Fruit fly (Drosophila melanogaster) whole organism, embryonic: ENCODE results near the gene Or88a.

Experiments
- CG1024 ChIP-seq: fragments of 200-800 bp; sonication (Bioruptor generic); IDR thresholded peaks from 2 replicates; pipeline ENCODE4 v1.3.6; 2022; ENCODE audit warnings: missing biosample characterization, missing genetic modification characterization
- CG11398 ChIP-seq: fragments of 200-800 bp; sonication (Bioruptor generic); optimal IDR thresholded peaks from 2 replicates; lab custom pipeline; 2016; ENCODE audit warnings: missing biosample characterization, missing genetic modification characterization
- CG11456 ChIP-seq: fragments of 200-800 bp; sonication (Bioruptor generic); IDR thresholded peaks from 3 replicates; pipeline ENCODE4 v1.3.6; 2022; ENCODE audit warnings: missing biosample characterization, missing genetic modification characterization
- CG12104 ChIP-seq: fragments of 200-800 bp; sonication (Bioruptor generic); optimal IDR thresholded peaks from 3 replicates; lab custom pipeline; 2016; ENCODE audit warnings: missing biosample characterization, missing genetic modification characterization
- CG12744 ChIP-seq: fragments of 200-800 bp; sonication (Bioruptor generic); optimal IDR thresholded peaks from 2 replicates; lab custom pipeline; 2016; ENCODE audit warnings: missing biosample characterization, missing genetic modification characterization
- CG13123 ChIP-seq: fragments of 200-800 bp; sonication (Bioruptor generic); optimal IDR thresholded peaks from 2 replicates; lab custom pipeline; 2016; ENCODE audit warnings: missing biosample characterization, missing genetic modification characterization
- CG16779 ChIP-seq: fragments of 200-800 bp; sonication (Bioruptor generic); IDR thresholded peaks from 2 replicates; pipeline ENCODE4 v1.3.6; 2022; ENCODE audit warnings: missing biosample characterization, missing genetic modification characterization
- CG16813 ChIP-seq: fragments of 200-800 bp; sonication (Bioruptor generic); IDR thresholded peaks from 3 replicates; pipeline ENCODE4 v1.3.6; 2022; ENCODE audit warnings: missing biosample characterization, missing genetic modification characterization; ENCODE audit not compliant: partially characterized antibody
- CG2678 ChIP-seq: fragments of 200-800 bp; sonication (Bioruptor generic); optimal IDR thresholded peaks from 3 replicates; lab custom pipeline; 2019; ENCODE audit warnings: missing biosample characterization, mild to moderate bottlenecking, missing genetic modification characterization, moderate library complexity
- CG2889 ChIP-seq: fragments of 200-800 bp; sonication (Bioruptor generic); IDR thresholded peaks from 3 replicates; pipeline ENCODE4 v1.3.6; 2022; ENCODE audit warnings: missing biosample characterization, missing genetic modification characterization
- CG3163 ChIP-seq: fragments of 200-800 bp; sonication (Bioruptor generic); optimal IDR thresholded peaks from 3 replicates; lab custom pipeline; 2016; ENCODE audit warnings: missing biosample characterization, missing genetic modification characterization
- CG3847 ChIP-seq: fragments of 200-800 bp; sonication (Bioruptor generic); IDR thresholded peaks from 2 replicates; pipeline ENCODE4 v1.3.6; 2022; ENCODE audit warnings: missing biosample characterization, missing genetic modification characterization
- CG4820 ChIP-seq: fragments of 200-800 bp; sonication (Bioruptor generic); optimal IDR thresholded peaks from 3 replicates; lab custom pipeline; 2016; ENCODE audit warnings: missing biosample characterization, missing genetic modification characterization
- CG6272 ChIP-seq: fragments of 200-800 bp; sonication (Bioruptor generic); IDR thresholded peaks from 2 replicates; pipeline ENCODE4 v1.3.6; 2022; ENCODE audit warnings: missing biosample characterization, missing genetic modification characterization
- CG6791 ChIP-seq: fragments of 200-800 bp; sonication (Bioruptor generic); IDR thresholded peaks from 3 replicates; pipeline ENCODE4 v1.3.6; 2022; ENCODE audit warnings: missing biosample characterization, missing genetic modification characterization; ENCODE audit not compliant: partially characterized antibody
- CG7963 ChIP-seq: fragments of 200-800 bp; sonication (Bioruptor generic); IDR thresholded peaks from 3 replicates; pipeline ENCODE4 v1.3.6; 2022; ENCODE audit warnings: missing biosample characterization, missing genetic modification characterization; ENCODE audit not compliant: partially characterized antibody
- CG8388 ChIP-seq: fragments of 200-800 bp; sonication (Bioruptor generic); optimal IDR thresholded peaks from 2 replicates; lab custom pipeline; 2019; ENCODE audit warnings: missing biosample characterization, mild to moderate bottlenecking, missing genetic modification characterization, moderate library complexity
- D19B ChIP-seq: fragments of 200-800 bp; sonication (Bioruptor generic); optimal IDR thresholded peaks from 2 replicates; lab custom pipeline; 2017; ENCODE audit warnings: missing biosample characterization, mild to moderate bottlenecking, missing genetic modification characterization
- Dad ChIP-seq: fragments of 200-800 bp; sonication (Bioruptor generic); optimal IDR thresholded peaks from 3 replicates; lab custom pipeline; 2016; ENCODE audit warnings: missing biosample characterization, missing genetic modification characterization
- Dref ChIP-seq: fragments of 200-800 bp; sonication (Bioruptor generic); IDR thresholded peaks from 2 replicates; pipeline ENCODE4 v1.3.6; 2022; ENCODE audit warnings: missing biosample characterization, missing genetic modification characterization
- Hr78 ChIP-seq, 2 experiments: fragments of 200-800 bp in 1 of 2; fragments of >200 bp in 1 of 2; sonication (Bioruptor generic) in 1 of 2; optimal IDR thresholded peaks; 2 replicates each; lab custom pipeline; 2017 to 2019; ENCODE audit warnings: missing biosample characterization in 2 of 2, missing genetic modification characterization in 2 of 2, mild to moderate bottlenecking in 1 of 2, moderate library complexity in 1 of 2
- Kr ChIP-seq: fragments of 200-800 bp; sonication (Bioruptor generic); optimal IDR thresholded peaks from 2 replicates; lab custom pipeline; 2017; ENCODE audit warnings: missing biosample characterization, mild to moderate bottlenecking, missing genetic modification characterization
- MBD-R2 ChIP-seq: fragments of 200-800 bp; sonication (Bioruptor generic); IDR thresholded peaks from 2 replicates; pipeline ENCODE4 v1.3.6; 2022; ENCODE audit warnings: missing biosample characterization, missing genetic modification characterization
- Med ChIP-seq: fragments of 200-800 bp; sonication (Bioruptor generic); peaks from one replicate; lab custom pipeline; 2016; ENCODE audit warnings: missing biosample characterization, missing genetic modification characterization, mild to moderate bottlenecking, inconsistent platforms, moderate library complexity
- NK7.1 ChIP-seq: fragments of 200-800 bp; sonication (Bioruptor generic); optimal IDR thresholded peaks from 3 replicates; lab custom pipeline; 2016; ENCODE audit warnings: missing biosample characterization, missing genetic modification characterization
- Nf-YA ChIP-seq: fragments of 200-800 bp; sonication (Bioruptor generic); IDR thresholded peaks from 2 replicates; pipeline ENCODE4 v1.3.6; 2022; ENCODE audit warnings: missing biosample characterization, missing genetic modification characterization
- Nf-YB ChIP-seq: fragments of 200-800 bp; sonication (Bioruptor generic); optimal IDR thresholded peaks from 3 replicates; lab custom pipeline; 2019; ENCODE audit warnings: missing biosample characterization, mild to moderate bottlenecking, missing genetic modification characterization, moderate library complexity
- Ptx1 ChIP-seq: fragments of 200-800 bp; sonication (Bioruptor generic); IDR thresholded peaks from 2 replicates; pipeline ENCODE4 v1.3.6; 2022; ENCODE audit warnings: missing biosample characterization, missing genetic modification characterization
- Ravus ChIP-seq: fragments of 200-800 bp; sonication (Bioruptor generic); IDR thresholded peaks from 2 replicates; pipeline ENCODE4 v1.3.6; 2022; ENCODE audit warnings: missing biosample characterization, missing genetic modification characterization
- Trl ChIP-seq, 3 experiments: fragments of >200 bp in 2 of 3; fragments of 200-800 bp in 1 of 3; sonication (Bioruptor generic) in 1 of 3; optimal IDR thresholded peaks; 2 replicates in 1 of 3; 3 replicates in 2 of 3; lab custom pipeline; 2016 to 2017; ENCODE audit warnings: missing biosample characterization in 1 of 3, missing genetic modification characterization in 1 of 3
- chinmo ChIP-seq: fragments of 200-800 bp; sonication (Bioruptor generic); IDR thresholded peaks from 4 replicates; pipeline ENCODE4 v1.3.6; 2022; ENCODE audit warnings: missing biosample characterization, missing genetic modification characterization; ENCODE audit not compliant: partially characterized antibody
- chm ChIP-seq: fragments of 200-800 bp; sonication (Bioruptor generic); IDR thresholded peaks from 2 replicates; pipeline ENCODE4 v1.3.6; 2022; ENCODE audit warnings: missing biosample characterization, missing genetic modification characterization
- dan ChIP-seq: fragments of 200-800 bp; sonication (Bioruptor generic); IDR thresholded peaks from 2 replicates; pipeline ENCODE4 v1.3.6; 2022; ENCODE audit warnings: missing biosample characterization, missing genetic modification characterization
- dmrt11E ChIP-seq: fragments of 200-800 bp; sonication (Bioruptor generic); optimal IDR thresholded peaks from 3 replicates; lab custom pipeline; 2018; ENCODE audit warnings: missing biosample characterization, mild to moderate bottlenecking, missing genetic modification characterization, moderate library complexity
- dysf ChIP-seq: fragments of 200-800 bp; sonication (Bioruptor generic); IDR thresholded peaks from 3 replicates; pipeline ENCODE4 v1.3.6; 2022; ENCODE audit warnings: missing biosample characterization, missing genetic modification characterization
- fd102C ChIP-seq: fragments of 200-800 bp; sonication (Bioruptor generic); optimal IDR thresholded peaks from 2 replicates; lab custom pipeline; 2018; ENCODE audit warnings: missing biosample characterization, mild to moderate bottlenecking, missing genetic modification characterization, moderate library complexity
- gce ChIP-seq: fragments of 200-800 bp; sonication (Bioruptor generic); IDR thresholded peaks from 3 replicates; pipeline ENCODE4 v1.3.6; 2022; ENCODE audit warnings: missing biosample characterization, missing genetic modification characterization
- gfzf ChIP-seq: fragments of 200-800 bp; sonication (Bioruptor generic); optimal IDR thresholded peaks from 2 replicates; lab custom pipeline; 2016; ENCODE audit warnings: missing biosample characterization, mild to moderate bottlenecking, missing genetic modification characterization, moderate library complexity
- gro ChIP-seq: fragments of 200-800 bp; sonication (Bioruptor generic); optimal IDR thresholded peaks from 2 replicates; lab custom pipeline; 2016; ENCODE audit warnings: missing biosample characterization, missing genetic modification characterization
- hth ChIP-seq: fragments of >200 bp; optimal IDR thresholded peaks from 2 replicates; lab custom pipeline; 2017; ENCODE audit warnings: inconsistent platforms
- lab ChIP-seq: fragments of 200-800 bp; sonication (Bioruptor generic); optimal IDR thresholded peaks from 3 replicates; lab custom pipeline; 2017; ENCODE audit warnings: missing biosample characterization, missing genetic modification characterization, mild to moderate bottlenecking, moderate library complexity, missing genetic modification reagents
- lov ChIP-seq, 2 experiments: fragments of 200-800 bp in 1 of 2; fragments of >200 bp in 1 of 2; sonication (Bioruptor generic) in 1 of 2; IDR thresholded peaks in 1 of 2; optimal IDR thresholded peaks in 1 of 2; 2 replicates in 1 of 2; 3 replicates in 1 of 2; pipeline versions ENCODE4 v1.3.6 to Lab custom; 2017 to 2022; ENCODE audit warnings: missing biosample characterization in 1 of 2, missing genetic modification characterization in 1 of 2
- maf-S ChIP-seq: fragments of 200-800 bp; sonication (Bioruptor generic); optimal IDR thresholded peaks from 2 replicates; lab custom pipeline; 2016; ENCODE audit warnings: missing biosample characterization, missing genetic modification characterization
- mld ChIP-seq: fragments of 200-800 bp; sonication (Bioruptor generic); IDR thresholded peaks from 3 replicates; pipeline ENCODE4 v1.3.6; 2022; ENCODE audit warnings: missing biosample characterization, missing genetic modification characterization; ENCODE audit not compliant: partially characterized antibody
- odd ChIP-seq: fragments of 200-800 bp; sonication (Bioruptor generic); optimal IDR thresholded peaks from 2 replicates; lab custom pipeline; 2017; ENCODE audit warnings: missing biosample characterization, mild to moderate bottlenecking, missing genetic modification characterization
- otp ChIP-seq: fragments of 200-800 bp; sonication (Bioruptor generic); IDR thresholded peaks from 3 replicates; pipeline ENCODE4, ENCODE4 v1.3.6; 2022; ENCODE audit warnings: missing biosample characterization, missing genetic modification characterization
- stwl ChIP-seq: fragments of 200-800 bp; sonication (Bioruptor generic); optimal IDR thresholded peaks from 3 replicates; lab custom pipeline; 2018; ENCODE audit warnings: missing biosample characterization, mild to moderate bottlenecking, missing genetic modification characterization, moderate library complexity
- tgo ChIP-seq: fragments of 200-800 bp; sonication (Bioruptor generic); IDR thresholded peaks from 3 replicates; pipeline ENCODE4 v1.3.6; 2022; ENCODE audit warnings: missing biosample characterization, missing genetic modification characterization
- unc-4 ChIP-seq: fragments of 200-800 bp; sonication (Bioruptor generic); IDR thresholded peaks from 2 replicates; pipeline ENCODE4 v1.3.6; 2022; ENCODE audit warnings: missing biosample characterization, missing genetic modification characterization; ENCODE audit not compliant: partially characterized antibody
- zen ChIP-seq: fragments of 200-800 bp; sonication (Bioruptor generic); optimal IDR thresholded peaks from 3 replicates; lab custom pipeline; 2018; ENCODE audit warnings: missing biosample characterization, mild to moderate bottlenecking, missing genetic modification characterization, moderate library complexity

Or88a gene

DNA sequence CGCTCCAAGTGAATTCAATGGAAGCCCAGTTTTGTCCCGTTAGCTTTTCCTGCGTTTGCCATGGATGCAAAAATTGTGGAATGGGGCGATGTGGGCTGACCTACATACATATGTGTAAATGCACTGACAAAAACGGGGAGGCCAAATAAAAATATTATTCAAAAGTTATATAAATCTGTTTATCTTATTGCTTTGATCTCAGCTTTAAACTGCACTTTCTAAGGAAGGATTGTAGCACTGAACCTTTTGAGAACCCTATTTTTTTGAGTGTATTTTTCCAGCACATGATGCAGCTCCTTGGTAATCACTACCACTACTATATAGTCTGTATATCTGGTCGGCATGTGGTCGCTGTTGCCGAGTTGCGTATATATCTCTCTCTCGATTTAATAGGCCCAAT lies 32.2 kb upstream of the Or88a start (continued):
- TF ChIP-seq gro (GFP tag; lab: Kevin White, UChicago) (no peak), CG2889 (GFP tag; lab: Robert Waterston, UW) (0 out of 3 replicates have a peak, but pooled peaks have one; percentile 13), tgo (peak; percentile 60; the same call in 1 of the 3 replicates), CG2678 (tag; lab: Kevin White, UChicago) (peak; percentile 60), chinmo (GFP tag; lab: Robert Waterston, UW) (no peak), hth (no peak), CG6791 (GFP tag; lab: Robert Waterston, UW) (no peak), D19B (GFP tag; lab: Kevin White, UChicago) (no peak), mld (no peak), gfzf (GFP tag; lab: Kevin White, UChicago) (no peak), odd (GFP tag; lab: Kevin White, UChicago) (no peak), CG3847 (GFP tag; lab: Robert Waterston, UW) (peak; percentile 25; the same call in 1 of the 2 replicates), CG6272 (GFP tag; lab: Robert Waterston, UW) (no peak), CG3163 (GFP tag; lab: Kevin White, UChicago) (no peak), fd102C (GFP tag; lab: Kevin White, UChicago) (no peak), CG16779 (GFP tag; lab: Robert Waterston, UW) (no peak), Ptx1 (GFP tag; lab: Robert Waterston, UW) (peak; percentile 69), lab (GFP tag; lab: Kevin White, UChicago) (peak; percentile 77), CG4820 (GFP tag; lab: Kevin White, UChicago) (peak; percentile 38), otp (peak; percentile 66; the same call in 2 of the 3 replicates), zen (tag; lab: Kevin White, UChicago) (peak; percentile 24), Nf-YB (no peak), CG12104 (GFP tag; lab: Kevin White, UChicago) (no peak), stwl (tag; lab: Kevin White, UChicago) (no peak), Nf-YA (GFP tag; lab: Robert Waterston, UW) (no peak), Ravus (GFP tag; lab: Robert Waterston, UW) (peak; percentile 22; the same call in 1 of the 2 replicates), CG12744 (GFP tag; lab: Kevin White, UChicago) (no peak), chm (GFP tag; lab: Robert Waterston, UW) (no peak; the same call in 1 of the 2 replicates), CG16813 (GFP tag; lab: Robert Waterston, UW) (no peak), MBD-R2 (GFP tag; lab: Robert Waterston, UW) (0 out of 2 replicates have a peak, but pooled peaks have one; percentile 11), CG11456 (peak; percentile 56; the same call in 1 of the 3 replicates), dan (no peak), Dad (GFP tag; lab: Kevin White, UChicago) (peak; percentile 17), CG11398 (GFP tag; lab: Kevin White, UChicago) (no peak), Hr78 (GFP tag; optimal IDR thresholded peaks at IDR 0.05; lab: Kevin White, UChicago) (no peak), NK7.1 (no peak), Dref (GFP tag; lab: Robert Waterston, UW) (no peak), Trl (optimal IDR thresholded peaks at IDR 0.05; lab: Kevin White, UChicago) (no peak), Trl (GFP tag; optimal IDR thresholded peaks at IDR 0.05; lab: Kevin White, UChicago) (no peak), Med (GFP tag; lab: Kevin White, UChicago) (peak; percentile 82), CG7963 (GFP tag; lab: Robert Waterston, UW) (no peak), dysf (GFP tag; lab: Robert Waterston, UW) (peak; percentile 67), maf-S (GFP tag; lab: Kevin White, UChicago) (no peak), CG1024 (GFP tag; lab: Robert Waterston, UW) (peak; percentile 50), CG13123 (GFP tag; lab: Kevin White, UChicago) (no peak), CG8388 (GFP tag; lab: Kevin White, UChicago) (no peak), unc-4 (GFP tag; lab: Robert Waterston, UW) (no peak), gce (GFP tag; lab: Robert Waterston, UW) (no peak), dmrt11E (tag; lab: Kevin White, UChicago) (no peak), Kr (GFP tag; lab: Kevin White, UChicago) (no peak), lov (optimal IDR thresholded peaks at IDR 0.05; lab: Kevin White, UChicago) (no peak), lov (GFP tag; IDR thresholded peaks at IDR 0.05; lab: Robert Waterston, UW) (no peak)
